Fruit fly (Drosophila melanogaster): ENCODE results near the gene CG13073.

The CG13073 gene

DNA sequence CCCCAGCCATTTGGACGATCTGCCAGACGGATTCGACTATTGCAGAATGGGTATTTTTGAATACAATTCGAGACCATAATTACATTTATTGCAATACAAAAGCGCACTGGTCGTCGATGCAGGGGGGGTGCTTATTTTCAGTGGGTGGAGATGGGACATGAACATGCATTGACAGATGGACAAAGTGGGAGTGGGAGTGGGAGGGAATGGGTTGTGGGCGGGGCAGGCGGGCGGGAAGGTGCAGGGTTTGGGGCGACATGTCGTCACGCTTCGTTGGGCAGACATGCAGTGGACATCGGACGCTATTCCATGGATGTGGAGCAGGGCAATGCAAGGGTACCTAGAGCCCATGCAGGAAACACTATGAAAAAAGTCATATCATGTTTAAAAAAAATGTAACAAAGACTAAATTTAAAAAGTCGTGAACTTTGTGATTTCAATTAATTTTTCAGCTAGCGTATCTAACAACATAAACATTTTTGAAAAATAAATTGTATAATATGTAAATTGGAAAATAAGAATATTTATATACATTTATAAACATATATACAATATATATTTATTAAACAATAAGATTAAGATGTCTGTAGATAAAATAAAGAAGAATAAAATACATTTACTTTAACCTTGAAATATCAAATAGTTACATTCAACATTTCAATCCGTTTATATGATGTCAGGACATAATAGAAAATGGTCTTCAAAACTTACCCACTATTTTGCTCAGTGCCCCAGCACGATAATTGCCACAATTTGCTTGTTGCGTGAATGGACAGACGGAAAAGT is 8.9 kb downstream of the CG13073 start:
- TF ChIP-seq Mrtf (GFP tag; IDR thresholded peaks at IDR 0.05) (no peak), Spps (tag; optimal IDR thresholded peaks at IDR 0.05) (no peak), Dref (GFP tag; IDR thresholded peaks at IDR 0.05) (0 out of 2 replicates have a peak, but pooled peaks have one; percentile 6), chn (GFP tag; optimal IDR thresholded peaks at IDR 0.05) (no peak), gem (tag; optimal IDR thresholded peaks at IDR 0.05) (no peak), dpn (GFP tag; optimal IDR thresholded peaks at IDR 0.05) (no peak), CG10462 (GFP tag; optimal IDR thresholded peaks at IDR 0.05) (no peak)

DNA sequence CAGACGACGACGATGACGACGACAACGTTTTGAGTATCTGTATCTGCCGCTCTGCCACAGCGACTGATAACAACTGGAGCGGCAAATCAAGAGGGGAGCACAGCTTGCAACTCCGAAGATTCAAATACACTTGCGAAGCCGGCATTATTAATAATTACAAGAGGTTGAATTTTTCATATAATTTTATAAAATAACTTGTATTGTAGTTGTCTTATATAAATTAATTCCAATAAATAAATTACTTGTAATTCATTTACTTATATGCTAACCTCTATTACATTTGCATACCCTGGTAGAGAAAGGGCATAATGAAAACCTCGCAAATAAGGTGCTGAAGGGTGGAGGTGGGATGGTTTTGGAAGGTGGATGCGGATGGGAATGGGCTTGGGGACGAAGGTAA is 13.0 kb downstream of the CG13073 start:
- TF ChIP-seq Drgx (GFP tag; IDR thresholded peaks at IDR 0.05) (0 out of 2 replicates have a peak, but pooled peaks have one; percentile 23), corto (GFP tag; optimal IDR thresholded peaks at IDR 0.05) (peak; percentile 31), CG11085 (GFP tag; IDR thresholded peaks at IDR 0.05) (no peak), nom (GFP tag; optimal IDR thresholded peaks at IDR 0.05) (peak; percentile 6), lbe (GFP tag; optimal IDR thresholded peaks at IDR 0.05) (peak; percentile 3), D19A (tag; optimal IDR thresholded peaks at IDR 0.05) (peak; percentile 53)

DNA sequence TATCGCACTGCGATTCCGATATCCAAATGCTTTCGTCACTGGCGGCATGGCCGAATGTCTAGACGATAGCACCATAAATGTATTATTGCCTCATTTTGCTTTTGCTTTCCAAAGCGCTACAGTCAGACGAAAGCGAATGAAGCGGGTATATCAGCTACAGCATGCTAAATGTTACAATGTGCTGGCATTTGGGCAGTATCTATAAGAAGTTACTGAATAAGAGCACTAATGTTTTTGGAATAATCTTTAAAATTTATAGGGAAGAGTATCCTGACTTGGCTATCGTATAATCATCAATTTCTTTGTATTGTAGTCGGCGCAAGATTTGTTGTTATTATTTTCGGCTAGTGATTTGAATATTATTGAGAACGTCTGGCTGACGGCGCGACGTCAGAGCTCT is 13.9 kb downstream of the CG13073 start:
- TF ChIP-seq amos (GFP tag; IDR thresholded peaks at IDR 0.05; ENCODE audit: partially characterized antibody) (no peak), tio (GFP tag; optimal IDR thresholded peaks at IDR 0.05) (peak; percentile 52), CG2889 (GFP tag; IDR thresholded peaks at IDR 0.05) (peak; percentile 65; the same call in 2 of the 3 replicates), tgo (GFP tag; IDR thresholded peaks at IDR 0.05) (peak; percentile 84), CG11456 (GFP tag; IDR thresholded peaks at IDR 0.05) (no peak; the same call in 2 of the 3 replicates), ase (GFP tag; IDR thresholded peaks at IDR 0.05) (peak; percentile 87; the same call in 2 of the 3 replicates), bowl (GFP tag; IDR thresholded peaks at IDR 0.05) (peak; percentile 44; the same call in 1 of the 2 replicates), CG1529 (GFP tag; optimal IDR thresholded peaks at IDR 0.05) (peak; percentile 10), vfl (GFP tag; optimal IDR thresholded peaks at IDR 0.05) (peak; percentile 26), Awh (GFP tag; IDR thresholded peaks at IDR 0.05) (peak; percentile 73), onecut (GFP tag; IDR thresholded peaks at IDR 0.05) (peak; percentile 58), slbo (GFP tag; IDR thresholded peaks at IDR 0.05) (peak; percentile 95), CG33213 (GFP tag; optimal IDR thresholded peaks at IDR 0.05) (peak; percentile 66), Fer1 (GFP tag; optimal IDR thresholded peaks at IDR 0.05) (no peak), CG7786 (GFP tag; optimal IDR thresholded peaks at IDR 0.05) (peak; percentile 78), ERR (GFP tag; optimal IDR thresholded peaks at IDR 0.05) (peak; percentile 41), CG6765 (GFP tag; optimal IDR thresholded peaks at IDR 0.05) (peak; percentile 58), NK7.1 (GFP tag; optimal IDR thresholded peaks at IDR 0.05) (peak; percentile 27), CG12299 (tag; optimal IDR thresholded peaks at IDR 0.05) (peak; percentile 40), CG15269 (tag; optimal IDR thresholded peaks at IDR 0.05) (peak; percentile 85), Camta (GFP tag; optimal IDR thresholded peaks at IDR 0.05) (peak; percentile 75), CG16815 (GFP tag; optimal IDR thresholded peaks at IDR 0.05) (peak; percentile 68), H2.0 (GFP tag; IDR thresholded peaks at IDR 0.05) (peak; percentile 84), wek (GFP tag; optimal IDR thresholded peaks at IDR 0.05) (no peak), Scr (GFP tag; IDR thresholded peaks at IDR 0.05; ENCODE audit: partially characterized antibody) (no peak), CG17328 (GFP tag; IDR thresholded peaks at IDR 0.05) (peak; percentile 79), E2f2 (GFP tag; IDR thresholded peaks at IDR 0.05) (peak; percentile 59), CG32532 (GFP tag; IDR thresholded peaks at IDR 0.05) (peak; percentile 92), ap (GFP tag; IDR thresholded peaks at IDR 0.05) (peak; percentile 64; the same call in 1 of the 2 replicates), Doc2 (GFP tag; IDR thresholded peaks at IDR 0.05) (peak; percentile 73), CG13296 (GFP tag; optimal IDR thresholded peaks at IDR 0.05) (peak; percentile 74), CG1024 (GFP tag; IDR thresholded peaks at IDR 0.05) (peak; percentile 66), fd3F (GFP tag; optimal IDR thresholded peaks at IDR 0.05) (peak; percentile 82), CG12659 (GFP tag; optimal IDR thresholded peaks at IDR 0.05) (peak; percentile 67)

Data from whole organism, embryonic.